Worm (Caenorhabditis elegans) whole organism, L4/young adult: Measurements from ENCODE around the gene R53.4.
"Not testable (repeated sequence)": the region's sequence is repeated elsewhere in the genome, so short reads cannot be mapped to it uniquely, and the experiment has no call there.

Source experiments
- W03F9.2 ChIP-seq: fragments of 150-350 bp; optimal IDR thresholded peaks from 2 replicates; lab custom pipeline; 2014; ENCODE audit warnings: missing biosample characterization, missing genetic modification characterization
- dao-5 ChIP-seq: sonication (generic microtip); optimal IDR thresholded peaks from 2 replicates; lab custom pipeline; 2016; ENCODE audit warnings: missing genotype, missing genetic modification characterization, moderate library complexity, missing compliant biosample characterization
- him-1 ChIP-seq: sonication (generic microtip); optimal IDR thresholded peaks from 2 replicates; lab custom pipeline; 2016; ENCODE audit warnings: missing genotype, missing genetic modification reagents, missing genetic modification characterization, missing compliant biosample characterization

The R53.4 gene

DNA sequence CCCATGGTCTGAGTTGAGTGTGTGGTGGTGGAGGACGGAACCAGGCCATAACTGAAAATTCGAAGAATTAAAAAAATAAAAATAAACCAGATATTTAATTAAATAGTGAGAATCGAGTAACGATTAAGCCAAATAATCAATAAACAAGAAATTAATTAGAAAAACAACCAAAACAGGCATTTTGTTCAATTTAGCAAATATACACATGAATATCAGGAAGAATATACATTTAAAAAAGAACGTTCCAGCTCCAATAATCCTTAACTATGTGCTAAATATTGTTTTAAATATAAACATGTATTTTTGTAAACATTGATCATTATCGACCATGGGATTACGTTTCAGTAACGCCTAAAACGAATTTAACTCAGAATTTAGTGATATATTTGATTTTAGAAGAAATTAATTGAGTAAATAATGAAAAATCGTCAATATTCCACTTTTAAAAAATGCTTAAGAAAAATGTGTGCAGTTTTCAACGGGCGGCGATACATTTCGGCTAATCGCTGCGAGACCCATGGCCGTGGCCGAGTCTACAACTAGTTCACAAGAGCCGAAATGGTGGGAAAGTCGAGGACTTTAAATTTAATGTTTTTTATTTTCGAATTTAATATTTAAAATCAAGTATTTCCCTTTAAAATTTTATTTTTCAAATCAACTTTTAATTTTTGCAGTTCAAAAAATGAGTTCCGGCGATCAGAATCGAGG is at the start of gene R53.4, which contains the start of gene psf-1:
R53.4 (minus strand) TSS at position 51 of the 708 bp plus-strand sequence.
psf-1 (plus strand) TSS at position 675 of the 708 bp plus-strand sequence.
- TF ChIP-seq W03F9.2 (peak; percentile 75), dao-5 (tag; lab: Kevin White, UChicago) (no peak), him-1 (tag; lab: Kevin White, UChicago) (peak; percentile 43)

DNA sequence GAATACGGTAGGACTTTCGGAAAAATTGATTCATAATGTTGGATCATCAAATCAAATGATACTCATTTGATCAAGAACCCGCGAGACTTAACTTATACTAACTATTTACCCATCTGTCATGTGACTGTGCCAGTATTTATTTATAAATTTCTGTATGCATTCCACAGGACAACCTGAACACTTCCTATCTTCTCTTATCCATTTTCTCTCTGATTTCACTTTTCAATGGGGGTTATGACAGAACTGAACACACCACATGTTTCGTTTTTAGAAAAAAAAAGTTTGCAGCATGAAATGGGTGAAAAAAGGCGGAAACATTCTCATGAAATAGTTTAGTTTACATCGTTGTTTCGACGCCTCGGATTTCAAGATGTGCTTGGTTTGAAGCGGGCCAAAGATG is 49.7 kb upstream of the R53.4 start:
- TF ChIP-seq W03F9.2 (no peak), him-1 (tag; lab: Kevin White, UChicago) (no peak), dao-5 (tag; lab: Kevin White, UChicago) (no peak)

DNA sequence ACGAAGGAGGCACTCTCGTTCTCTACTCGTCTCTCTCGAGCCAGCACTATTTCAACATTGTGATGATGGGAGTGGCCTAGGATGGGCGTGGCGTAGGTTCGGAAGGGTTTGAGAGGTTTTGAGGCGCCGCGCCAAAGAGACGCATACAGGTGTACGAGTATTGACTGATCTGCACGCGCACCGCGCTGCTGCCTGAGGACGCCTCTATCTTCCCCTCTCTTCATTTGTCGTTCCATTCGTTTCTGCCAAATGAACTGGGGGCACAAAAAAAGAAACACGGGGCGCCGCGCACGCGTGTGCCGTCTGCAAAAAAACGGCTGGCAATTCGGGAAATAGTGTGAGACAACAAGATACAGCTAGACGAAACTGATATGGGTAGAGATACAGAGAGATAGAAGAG is 48.2 kb upstream of the R53.4 start, which contains the start of gene lec-2:
lec-2 (minus strand) TSS at position 171 of the 400 bp plus-strand sequence.
- TF ChIP-seq W03F9.2: no peak
- no peak for TF ChIP-seq dao-5 (tag; lab: Kevin White, UChicago)
- no peak for TF ChIP-seq him-1 (tag; lab: Kevin White, UChicago)

DNA sequence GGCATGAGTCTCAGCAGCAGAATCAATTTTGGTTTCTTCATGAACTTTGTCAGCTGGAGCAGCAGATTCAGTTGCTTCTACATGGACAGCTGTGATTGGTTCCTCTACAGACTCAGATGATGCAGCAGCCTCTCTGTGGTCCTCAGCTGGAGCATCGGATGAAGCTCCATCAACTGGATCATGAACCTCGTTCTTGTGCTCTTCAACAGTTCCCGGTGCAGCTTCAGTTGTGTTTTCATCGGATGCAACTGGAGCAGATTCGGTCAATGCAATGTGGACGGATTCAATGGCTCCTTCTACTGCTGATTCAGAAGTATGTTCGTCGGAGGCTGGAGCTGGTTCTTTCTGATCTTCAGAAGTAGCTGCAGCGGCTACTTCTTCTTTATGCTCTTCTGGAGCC is 46.5 kb upstream of the R53.4 start:
- TF ChIP-seq dao-5 (tag; lab: Kevin White, UChicago) (no peak), him-1 (tag; lab: Kevin White, UChicago) (no peak), W03F9.2 (no peak)

DNA sequence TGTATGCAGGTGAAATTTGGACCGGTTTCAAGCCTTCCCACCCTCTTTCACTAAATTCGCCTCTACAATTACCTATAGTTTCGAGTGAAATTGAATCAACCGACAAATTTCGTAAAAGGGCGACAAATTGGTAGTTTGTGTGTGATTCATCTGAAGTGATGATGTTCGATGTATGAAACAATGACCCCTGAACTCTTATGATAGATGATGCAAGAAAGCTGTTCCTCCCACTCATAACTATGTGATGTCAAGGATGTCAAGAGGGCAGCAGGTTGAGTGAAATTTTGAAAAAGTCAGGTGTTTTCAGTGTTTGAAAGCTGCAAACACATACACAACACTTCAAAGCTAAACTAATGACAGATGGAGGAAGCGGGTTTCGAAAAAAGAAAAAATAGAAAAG is 44.6 kb upstream of the R53.4 start:
- TF ChIP-seq him-1 (tag; lab: Kevin White, UChicago) (no peak), W03F9.2 (no peak), dao-5 (tag; lab: Kevin White, UChicago) (no peak)

DNA sequence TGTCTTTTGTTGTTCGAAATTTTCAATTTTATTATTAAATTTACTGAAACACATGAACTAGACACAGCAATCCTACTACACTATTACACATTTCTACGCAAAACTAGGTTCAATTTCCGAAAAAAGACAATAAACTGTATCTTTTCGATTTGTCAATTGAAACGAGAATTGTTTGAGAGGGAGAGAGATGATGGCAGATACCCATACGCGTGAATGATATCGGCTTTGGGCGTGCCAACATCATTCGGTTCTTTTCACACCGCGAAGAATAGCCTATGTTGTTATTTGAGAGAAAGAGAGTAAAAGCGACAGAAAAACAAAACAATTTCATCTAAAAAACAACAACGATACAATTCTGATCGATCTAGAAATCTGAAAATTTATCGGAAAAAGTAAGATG is 43.9 kb upstream of the R53.4 start:
- TF ChIP-seq W03F9.2 (no peak), dao-5 (tag; lab: Kevin White, UChicago) (no peak), him-1 (tag; lab: Kevin White, UChicago) (no peak)

DNA sequence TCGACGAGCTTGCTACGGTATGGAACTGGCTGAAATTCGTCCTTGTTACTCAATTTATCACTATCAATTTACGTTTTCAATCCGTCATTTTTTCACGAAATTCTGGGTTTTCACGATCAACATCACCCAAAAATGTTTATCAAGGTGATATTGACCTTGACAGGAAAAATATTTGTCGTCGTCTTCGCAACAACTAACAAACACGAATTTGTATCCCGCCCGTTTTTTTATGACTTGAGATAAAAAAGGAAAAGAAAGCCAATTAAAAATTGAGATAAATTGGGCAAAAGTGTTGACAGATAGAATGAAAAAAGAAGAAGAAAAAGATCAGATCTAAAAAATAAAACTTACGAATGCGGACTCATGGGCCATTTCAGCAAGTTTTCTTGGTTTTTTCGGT is 43.1 kb upstream of the R53.4 start:
- TF ChIP-seq him-1 (tag; lab: Kevin White, UChicago) (no peak), dao-5 (tag; lab: Kevin White, UChicago) (no peak), W03F9.2 (no peak)

DNA sequence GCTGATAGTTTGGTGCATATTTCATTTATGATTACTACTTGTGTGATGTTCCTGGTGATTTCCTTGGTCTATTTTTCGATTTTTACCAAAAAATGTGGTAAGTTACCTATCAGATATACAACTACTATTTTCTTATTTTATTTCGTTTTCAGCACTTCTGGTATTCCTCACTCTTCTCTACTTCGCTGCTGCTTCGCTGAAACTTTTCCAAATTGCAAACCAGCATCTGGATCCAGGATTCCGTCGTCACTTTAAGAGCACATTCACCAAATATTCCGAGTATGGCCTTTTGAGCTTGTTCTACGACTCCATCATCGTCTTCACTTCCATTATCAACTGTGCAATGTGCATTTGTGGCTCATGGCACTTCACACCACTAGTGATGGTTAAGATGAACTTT is 40.7 kb upstream of the R53.4 start:
- TF ChIP-seq dao-5 (tag; lab: Kevin White, UChicago) (no peak), W03F9.2 (no peak), him-1 (tag; lab: Kevin White, UChicago) (no peak)

DNA sequence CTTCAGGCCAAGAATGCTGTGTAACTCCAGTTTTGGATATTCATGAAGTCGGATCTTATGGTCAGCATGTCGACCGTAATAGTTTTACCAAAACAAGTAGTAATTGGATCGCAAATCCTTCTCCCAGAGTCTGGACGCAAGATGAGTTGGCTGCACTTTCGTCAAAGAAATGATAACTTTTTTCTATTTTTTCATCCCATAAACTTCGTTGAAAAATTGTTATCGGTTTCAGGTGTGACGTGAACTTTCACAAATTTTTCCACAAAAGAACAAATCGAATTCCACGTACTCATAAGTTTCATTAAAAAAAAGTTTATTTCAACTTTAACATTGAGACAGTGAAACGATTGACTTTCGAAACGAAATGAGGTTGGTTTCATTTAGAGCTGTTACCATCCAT is 40.1 kb upstream of the R53.4 start, which contains the start of gene ZK892.5:
ZK892.5 (plus strand) TSS at position 301 of the 400 bp plus-strand sequence.
- no peak for TF ChIP-seq dao-5 (tag; lab: Kevin White, UChicago)

DNA sequence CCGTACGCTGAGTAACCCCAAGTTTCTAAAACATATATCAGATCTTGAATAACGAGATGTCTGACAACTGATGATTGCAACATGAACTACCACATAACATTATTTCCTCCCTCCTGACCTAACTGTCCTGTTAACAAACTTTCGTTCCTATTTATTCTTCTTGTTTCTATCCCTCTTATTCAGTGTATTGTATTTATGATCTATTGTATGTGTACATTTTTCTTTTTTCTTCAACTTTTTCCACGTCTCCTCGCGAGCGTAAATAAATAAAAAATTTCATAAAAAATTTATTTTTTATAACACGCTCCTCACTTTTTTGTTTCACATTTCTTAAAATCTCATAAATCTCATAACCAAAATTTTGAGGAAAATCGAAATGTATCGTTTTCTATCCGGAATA is 38.4 kb upstream of the R53.4 start, which contains the start of gene ZK892.4:
ZK892.4 (plus strand) TSS at position 301 of the 400 bp plus-strand sequence.
- not testable (repeated sequence) for TF ChIP-seq W03F9.2; dao-5 (tag; lab: Kevin White, UChicago); him-1 (tag; lab: Kevin White, UChicago)

DNA sequence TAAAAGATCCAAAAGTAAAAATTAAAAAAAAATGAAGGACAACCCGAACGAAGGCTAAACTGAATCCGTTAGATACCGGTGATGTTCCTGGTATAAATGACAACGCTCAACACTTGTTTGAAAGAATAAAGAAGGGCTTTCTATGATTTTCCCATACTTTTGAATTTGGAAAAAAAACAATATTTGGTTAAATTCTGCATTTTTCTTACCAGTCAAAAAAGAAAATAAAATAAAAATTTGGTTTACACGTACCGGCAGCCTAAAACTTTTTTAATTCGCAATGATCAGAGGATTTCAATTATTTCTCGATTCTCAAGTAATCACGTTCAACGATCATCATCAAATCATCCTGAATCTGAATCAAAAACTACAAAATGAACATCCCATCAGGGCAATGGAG is 33.7 kb upstream of the R53.4 start, which contains the start of gene ZK892.3:
ZK892.3 (plus strand) TSS at position 301 of the 400 bp plus-strand sequence.
- TF ChIP-seq dao-5 (tag; lab: Kevin White, UChicago) (no peak), him-1 (tag; lab: Kevin White, UChicago) (no peak), W03F9.2 (no peak)

DNA sequence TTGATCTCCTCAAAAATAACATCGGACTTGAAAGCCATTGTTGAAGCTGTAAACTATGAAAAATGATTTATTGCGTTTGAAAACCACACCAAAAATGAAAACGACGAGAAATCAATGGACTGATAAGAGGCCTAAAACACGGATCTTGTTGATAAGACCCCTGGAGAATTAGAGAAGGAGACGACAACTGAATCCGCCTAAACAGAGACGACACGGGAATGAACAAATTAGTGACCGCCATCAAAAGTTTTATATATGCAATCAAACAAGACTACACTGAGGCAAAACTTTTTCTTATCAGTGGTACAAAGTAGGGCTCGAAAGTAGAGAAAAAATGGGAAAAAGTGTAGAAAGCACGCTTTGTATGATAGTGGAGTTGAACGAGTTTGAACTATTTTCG is 33.2 kb upstream of the R53.4 start, which contains the start of gene nlt-1:
nlt-1 (minus strand) TSS at position 78 of the 400 bp plus-strand sequence.
- no peak for TF ChIP-seq dao-5 (tag; lab: Kevin White, UChicago)

DNA sequence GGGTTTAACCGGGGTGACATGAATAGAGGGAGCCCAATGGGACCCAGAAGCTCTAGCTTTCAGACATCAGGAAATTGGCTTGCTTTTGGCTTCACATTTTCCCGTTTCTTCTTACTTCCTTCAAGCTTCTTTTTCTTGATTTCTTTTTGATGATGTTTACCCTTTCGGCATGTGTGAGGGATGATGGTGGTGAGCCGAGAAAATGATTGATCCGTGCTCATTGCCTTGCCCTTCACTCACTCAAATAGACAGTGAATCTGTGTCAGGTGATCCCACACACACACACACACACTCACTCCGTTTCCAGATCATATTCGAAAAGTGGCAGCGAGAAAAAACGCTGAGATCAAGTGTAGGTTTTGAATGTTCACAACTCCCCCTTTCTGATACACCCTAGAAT is 26.8 kb upstream of the R53.4 start:
- no peak for TF ChIP-seq him-1 (tag; lab: Kevin White, UChicago)
- no peak for TF ChIP-seq dao-5 (tag; lab: Kevin White, UChicago)
- no peak for TF ChIP-seq W03F9.2

DNA sequence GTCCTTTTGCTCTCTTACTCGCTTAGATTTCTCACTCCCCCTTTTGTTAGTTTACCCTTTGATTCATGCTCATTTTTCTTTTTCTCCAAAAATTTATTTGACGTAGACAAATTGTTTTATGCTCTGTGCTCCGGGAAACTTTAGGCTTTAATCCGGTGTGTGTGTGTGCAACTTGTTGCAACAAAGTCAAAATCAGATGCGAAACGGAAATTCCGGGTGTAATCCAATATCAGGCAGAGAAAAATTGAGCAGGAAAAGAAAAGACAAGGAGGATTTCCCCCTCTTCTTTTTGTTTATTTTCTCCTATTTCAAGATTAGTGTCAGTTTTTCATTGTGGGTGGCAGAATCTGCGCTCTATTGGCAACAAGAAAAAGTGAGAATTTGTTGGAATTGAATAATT is 24.6 kb upstream of the R53.4 start:
- TF ChIP-seq W03F9.2 (no peak), him-1 (tag; lab: Kevin White, UChicago) (no peak), dao-5 (tag; lab: Kevin White, UChicago) (no peak)

DNA sequence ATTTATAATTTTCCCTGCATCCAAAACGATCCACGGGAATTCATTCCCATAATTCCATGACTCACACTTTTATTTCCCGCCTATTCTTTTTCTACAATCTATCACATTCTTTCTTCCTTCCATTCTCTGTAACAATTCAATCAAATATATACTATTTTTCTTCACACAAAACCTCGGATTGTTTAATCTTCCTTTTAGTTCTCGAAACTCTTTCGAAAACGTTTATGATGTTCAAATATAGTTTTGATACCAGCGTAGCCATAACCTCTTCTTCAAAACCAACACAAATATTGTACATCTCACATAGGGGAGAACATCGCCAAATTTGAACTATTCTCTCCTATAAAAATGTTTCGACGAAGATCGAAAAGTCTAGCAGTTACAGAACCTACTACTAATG is 23.0 kb upstream of the R53.4 start, which contains the start of gene lec-3:
lec-3 (plus strand) TSS at position 301 of the 400 bp plus-strand sequence.
- no peak for TF ChIP-seq dao-5 (tag; lab: Kevin White, UChicago)
- no peak for TF ChIP-seq him-1 (tag; lab: Kevin White, UChicago)
- TF ChIP-seq W03F9.2: no peak
